Worm (Caenorhabditis elegans): ENCODE measurements around the gene plp-2.

plp-2 gene

ce11 chrX:14960841-14961240 is 21.8 kb downstream of the plp-2 start:
- TF ChIP-seq xnd-1 (tag; optimal IDR thresholded peaks at IDR 0.05) (no peak), zim-3 (tag; optimal IDR thresholded peaks at IDR 0.05) (no peak), F22D6.2 (tag; optimal IDR thresholded peaks at IDR 0.05) (no peak), egrh-3 (GFP tag; IDR thresholded peaks at IDR 0.05) (peak; percentile 76), madf-10 (tag; optimal IDR thresholded peaks at IDR 0.05) (no peak), K12H6.12 (tag; optimal IDR thresholded peaks at IDR 0.05) (no peak), mcd-1 (GFP tag; IDR thresholded peaks at IDR 0.05) (0 out of 2 replicates have a peak, but pooled peaks have one; percentile 12), akir-1 (GFP tag; optimal IDR thresholded peaks at IDR 0.05) (no peak), Y56A3A.18 (GFP tag; IDR thresholded peaks at IDR 0.05) (no peak), ceh-58 (GFP tag; IDR thresholded peaks at IDR 0.05) (no peak), athp-1 (tag; optimal IDR thresholded peaks at IDR 0.05) (no peak), efl-1 (GFP tag; optimal IDR thresholded peaks at IDR 0.05) (no peak), ztf-6 (GFP tag; IDR thresholded peaks at IDR 0.05) (no peak), F55B11.4 (tag; optimal IDR thresholded peaks at IDR 0.05; ENCODE audit: borderline replicate concordance, insufficient read depth) (no peak), zfh-2 (GFP tag; conservative IDR thresholded peaks at IDR 0.05) (peak; percentile 90), Y53G8AR.9 (GFP tag; conservative IDR thresholded peaks at IDR 0.05) (no peak), ztf-26 (tag; optimal IDR thresholded peaks at IDR 0.05) (no peak), die-1 (tag; optimal IDR thresholded peaks at IDR 0.05) (no peak), lin-40 (tag; optimal IDR thresholded peaks at IDR 0.05) (no peak), F23B12.7 (tag; optimal IDR thresholded peaks at IDR 0.05; ENCODE audit: insufficient read depth) (no peak), snpc-1.3 (tag; optimal IDR thresholded peaks at IDR 0.05; ENCODE audit: insufficient read depth) (no peak), ceh-27 (GFP tag; optimal IDR thresholded peaks at IDR 0.05) (no peak)

ce11 chrX:14959393-14960073 is 23.1 kb downstream of the plp-2 start:
- TF ChIP-seq nhr-80 (tag; optimal IDR thresholded peaks at IDR 0.05) (no peak), B0261.1 (tag; optimal IDR thresholded peaks at IDR 0.05) (no peak), zim-3 (tag; optimal IDR thresholded peaks at IDR 0.05) (no peak), cebp-2 (GFP tag; IDR thresholded peaks at IDR 0.05) (no peak), nhr-90 (tag; optimal IDR thresholded peaks at IDR 0.05) (no peak), T26A5.8 (tag; optimal IDR thresholded peaks at IDR 0.05) (no peak), dox-1 (GFP tag; IDR thresholded peaks at IDR 0.05) (no peak), lin-54 (GFP tag; optimal IDR thresholded peaks at IDR 0.05) (no peak), pbrm-1 (GFP tag; IDR thresholded peaks at IDR 0.05) (no peak), attf-3 (GFP tag; conservative IDR thresholded peaks at IDR 0.05) (no peak), lsy-27 (tag; optimal IDR thresholded peaks at IDR 0.05; ENCODE audit: borderline replicate concordance, insufficient read depth) (no peak), chd-7 (tag; optimal IDR thresholded peaks at IDR 0.05) (no peak), hsf-1 (GFP tag; IDR thresholded peaks at IDR 0.05) (no peak), dpff-1 (tag; optimal IDR thresholded peaks at IDR 0.05) (no peak), ama-1 (optimal IDR thresholded peaks at IDR 0.05) (no peak), ama-1 (GFP tag; optimal IDR thresholded peaks at IDR 0.05) (no peak), madf-6 (GFP tag; IDR thresholded peaks at IDR 0.05) (no peak), rpc-1 (optimal IDR thresholded peaks at IDR 0.05) (no peak), rpc-1 (tag; optimal IDR thresholded peaks at IDR 0.05) (no peak), T07F8.4 (tag; optimal IDR thresholded peaks at IDR 0.05) (no peak), egrh-3 (GFP tag; IDR thresholded peaks at IDR 0.05) (no peak), nhr-27 (tag; optimal IDR thresholded peaks at IDR 0.05) (no peak)

Measured in whole organism, young adult.